Worm (Caenorhabditis elegans) whole organism, young adult: ENCODE measurements around the gene srt-22.

Experiments
- F22D6.2 ChIP-seq: sonication (generic microtip); optimal IDR thresholded peaks from 2 replicates; lab custom pipeline; 2016; ENCODE audit warnings: mild to moderate bottlenecking, missing genetic modification characterization, missing compliant biosample characterization
- F37B4.10 ChIP-seq: fragments of 200-800 bp; sonication (Bioruptor generic); IDR thresholded peaks from 2 replicates; pipeline ENCODE4 v1.3.6; 2022; ENCODE audit warnings: missing genetic modification characterization, missing compliant biosample characterization
- F55B11.4 ChIP-seq: sonication (generic microtip); optimal IDR thresholded peaks from 2 replicates; lab custom pipeline; 2016; ENCODE audit warnings: missing compliant biosample characterization, missing genetic modification characterization, borderline replicate concordance; ENCODE audit not compliant: insufficient read depth
- ama-1 ChIP-seq, 3 experiments: fragments of 150-350 bp in 1 of 3; sonication (generic microtip) in 2 of 3; optimal IDR thresholded peaks; 2 replicates each; lab custom pipeline; 2014 to 2018; ENCODE audit warnings: missing biosample characterization in 2 of 3, missing genetic modification characterization in 2 of 3, missing genetic modification reagents in 2 of 3
- dpl-1 ChIP-seq: fragments of 150-350 bp; optimal IDR thresholded peaks from 2 replicates; lab custom pipeline; 2014; ENCODE audit warnings: missing biosample characterization, missing genetic modification reagents, missing genetic modification characterization
- egl-18 ChIP-seq: fragments of 200-800 bp; sonication (Bioruptor generic); IDR thresholded peaks from 2 replicates; pipeline ENCODE4 v1.3.6; 2022; ENCODE audit warnings: missing genetic modification reagents, missing genetic modification characterization, missing compliant biosample characterization
- hlh-26 ChIP-seq: fragments of 200-800 bp; sonication (Bioruptor generic); conservative IDR thresholded peaks from 2 replicates; pipeline ENCODE4 v1.3.6; 2022; ENCODE audit warnings: missing genetic modification reagents, missing genetic modification characterization, missing compliant biosample characterization
- lin-35 ChIP-seq, 3 experiments: fragments of 150-350 bp in 2 of 3; sonication (generic microtip) in 1 of 3; optimal IDR thresholded peaks; 2 replicates each; lab custom pipeline; 2014 to 2018; ENCODE audit warnings: missing biosample characterization in 3 of 3, missing genetic modification characterization in 3 of 3, missing genetic modification reagents in 3 of 3
- madf-10 ChIP-seq: sonication (generic microtip); optimal IDR thresholded peaks from 2 replicates; lab custom pipeline; 2016; ENCODE audit warnings: mild to moderate bottlenecking, missing genetic modification characterization, missing compliant biosample characterization
- madf-3 ChIP-seq: fragments of 200-800 bp; sonication (Bioruptor generic); IDR thresholded peaks from 2 replicates; pipeline ENCODE4 v1.3.6; 2022; ENCODE audit warnings: missing genetic modification reagents, missing genetic modification characterization, missing compliant biosample characterization
- madf-8 ChIP-seq: fragments of 200-800 bp; sonication (Bioruptor generic); conservative IDR thresholded peaks from 2 replicates; pipeline ENCODE4 v1.3.6; 2022; ENCODE audit warnings: missing genetic modification reagents, missing genetic modification characterization, missing compliant biosample characterization
- pha-4 ChIP-seq: fragments of 150-350 bp; sonication (generic microtip); optimal IDR thresholded peaks from 2 replicates; lab custom pipeline; 2014; ENCODE audit warnings: missing biosample characterization, missing genetic modification reagents, missing genetic modification characterization
- sptf-2 ChIP-seq: fragments of 200-800 bp; sonication (Bioruptor generic); optimal IDR thresholded peaks from 2 replicates; lab custom pipeline; 2018; ENCODE audit warnings: mild to moderate bottlenecking, missing genetic modification characterization, missing compliant biosample characterization
- unc-62 ChIP-seq: fragments of 150-350 bp; optimal IDR thresholded peaks from 2 replicates; lab custom pipeline; 2014; ENCODE audit warnings: missing biosample characterization, missing genetic modification reagents, missing genetic modification characterization

DNA sequence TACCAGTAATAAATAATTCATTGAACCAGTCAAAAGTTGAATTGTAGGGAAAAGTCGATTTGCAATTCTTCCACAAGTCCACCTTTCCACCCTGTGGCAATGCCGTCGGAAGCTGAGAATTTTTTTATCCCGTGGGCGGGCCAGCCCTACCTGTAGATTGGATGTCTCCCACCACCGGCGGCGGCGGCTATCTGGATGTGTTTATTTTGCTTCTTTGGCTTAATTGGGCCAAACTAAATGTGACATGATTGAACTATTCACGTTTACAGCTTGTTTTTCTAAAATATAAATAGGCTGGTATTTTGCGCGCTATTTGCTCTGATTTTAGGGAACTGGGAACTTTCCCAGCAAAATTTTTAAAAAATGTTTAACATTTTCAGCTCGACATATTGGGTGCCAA, 28.8 kb upstream of the srt-22 start, which contains the start of gene wrt-8:
- TF ChIP-seq madf-8 (GFP tag; lab: Robert Waterston, UW) (no peak), dpl-1 (GFP tag; lab: Kevin White, UChicago) (no peak), F37B4.10 (no peak), F55B11.4 (no peak), egl-18 (GFP tag; lab: Robert Waterston, UW) (no peak), lin-35 (GFP tag; optimal IDR thresholded peaks at IDR 0.05; lab: Kevin White, UChicago) (no peak), hlh-26 (GFP tag; lab: Robert Waterston, UW) (no peak), sptf-2 (no peak), madf-10 (tag; lab: Kevin White, UChicago) (no peak), unc-62 (GFP tag; lab: Kevin White, UChicago) (no peak), madf-3 (GFP tag; lab: Robert Waterston, UW) (no peak), pha-4 (tag; lab: Kevin White, UChicago) (no peak), ama-1 (optimal IDR thresholded peaks at IDR 0.05; lab: Kevin White, UChicago) (no peak), ama-1 (GFP tag; optimal IDR thresholded peaks at IDR 0.05; lab: Kevin White, UChicago) (no peak), F22D6.2 (tag; lab: Kevin White, UChicago) (no peak)
